Worm (Caenorhabditis elegans): ENCODE data around the gene F42E8.1.

The F42E8.1 gene

ce11 chrV:13083751-13084672 lies 22.1 kb downstream of the F42E8.1 start:
- TF ChIP-seq nhr-42 (GFP tag; IDR thresholded peaks at IDR 0.05) = no peak
- no peak for TF ChIP-seq lin-38 (GFP tag; IDR thresholded peaks at IDR 0.05)
- TF ChIP-seq fkh-10 (GFP tag; optimal IDR thresholded peaks at IDR 0.05) = peak; percentile 37
- TF ChIP-seq nhr-102 (tag; optimal IDR thresholded peaks at IDR 0.05) = no peak
- peak in 1 of 2 experiments; percentile 25 for TF ChIP-seq hif-1 (tag; optimal IDR thresholded peaks at IDR 0.05)
- TF ChIP-seq unc-62 (GFP tag; optimal IDR thresholded peaks at IDR 0.05 in 1 of 2) = peak in 1 of 2 experiments; percentile 83
- TF ChIP-seq unc-62 (tag; optimal IDR thresholded peaks at IDR 0.05) = no peak
- TF ChIP-seq nhr-25 (tag; optimal IDR thresholded peaks at IDR 0.05; ENCODE audit: borderline replicate concordance, insufficient read depth) = no peak
- no peak for TF ChIP-seq nhr-10 (tag; optimal IDR thresholded peaks at IDR 0.05)
- peak; percentile 22 for TF ChIP-seq pqm-1 (tag; optimal IDR thresholded peaks at IDR 0.05)
- TF ChIP-seq madf-5 (GFP tag; IDR thresholded peaks at IDR 0.05) = no peak
- TF ChIP-seq daf-16 (GFP tag; optimal IDR thresholded peaks at IDR 0.05) = peak in 1 of 2 experiments; percentile 98
- TF ChIP-seq daf-16 (tag; optimal IDR thresholded peaks at IDR 0.05) = peak; percentile 38
- no peak for TF ChIP-seq Y105C5A.15 (GFP tag; IDR thresholded peaks at IDR 0.05)
- peak; percentile 96 for TF ChIP-seq aha-1 (tag)

ce11 chrV:13085227-13085640 lies 23.3 kb downstream of the F42E8.1 start:
- TF ChIP-seq php-3 (GFP tag; IDR thresholded peaks at IDR 0.05) = 0 out of 2 replicates have a peak, but pooled peaks have one; percentile 14
- no peak for TF ChIP-seq ceh-62 (tag; optimal IDR thresholded peaks at IDR 0.05)
- no peak for TF ChIP-seq hmg-1.1 (GFP tag; IDR thresholded peaks at IDR 0.05)
- TF ChIP-seq saeg-2 (GFP tag; IDR thresholded peaks at IDR 0.05) = 0 out of 2 replicates have a peak, but pooled peaks have one; percentile 39
- TF ChIP-seq pqm-1 (tag; optimal IDR thresholded peaks at IDR 0.05) = peak; percentile 54
- peak; percentile 16 for TF ChIP-seq mes-2 (tag; optimal IDR thresholded peaks at IDR 0.05; ENCODE audit: poor library complexity, severe bottlenecking)
- no peak for TF ChIP-seq lim-7 (GFP tag; IDR thresholded peaks at IDR 0.05)
- peak; percentile 7 for TF ChIP-seq nhr-10 (tag; optimal IDR thresholded peaks at IDR 0.05)
- TF ChIP-seq mxl-3 (GFP tag; optimal IDR thresholded peaks at IDR 0.05) = peak; percentile 52
- TF ChIP-seq aha-1 (tag) = peak; percentile 87
- TF ChIP-seq mep-1 (tag; optimal IDR thresholded peaks at IDR 0.05) = peak; percentile 35
- no peak for TF ChIP-seq duxl-1 (tag; optimal IDR thresholded peaks at IDR 0.05; ENCODE audit: poor library complexity)
- no peak for TF ChIP-seq aly-2 (tag; optimal IDR thresholded peaks at IDR 0.05)
- TF ChIP-seq ama-1 (optimal IDR thresholded peaks at IDR 0.05) = peak; percentile 12
- no peak for TF ChIP-seq ztf-7 (tag; optimal IDR thresholded peaks at IDR 0.05)
- TF ChIP-seq hlh-11 (tag; optimal IDR thresholded peaks at IDR 0.05) = peak; percentile 75
- TF ChIP-seq cey-2 (tag; optimal IDR thresholded peaks at IDR 0.05; ENCODE audit: borderline replicate concordance, insufficient read depth) = peak; percentile 79
- TF ChIP-seq rbr-2 (tag; optimal IDR thresholded peaks at IDR 0.05) = no peak
- peak; percentile 25 for TF ChIP-seq T20F7.1 (GFP tag; optimal IDR thresholded peaks at IDR 0.05)
- no peak for TF ChIP-seq Y48G9A.11 (GFP tag; IDR thresholded peaks at IDR 0.05)
- no peak for TF ChIP-seq lin-38 (GFP tag; IDR thresholded peaks at IDR 0.05)
- peak; percentile 71 for TF ChIP-seq nhr-28 (tag; optimal IDR thresholded peaks at IDR 0.05)
- TF ChIP-seq mdl-1 (tag; optimal IDR thresholded peaks at IDR 0.05) = peak in 1 of 2 experiments; percentile 31
- TF ChIP-seq dmd-6 (GFP tag; IDR thresholded peaks at IDR 0.05) = peak; percentile 85
- peak; percentile 69; the same call in 1 of the 2 replicates for TF ChIP-seq tra-1 (GFP tag; IDR thresholded peaks at IDR 0.05)
- no peak for TF ChIP-seq daf-16 (GFP tag; optimal IDR thresholded peaks at IDR 0.05)
- peak; percentile 77 for TF ChIP-seq daf-16 (tag; optimal IDR thresholded peaks at IDR 0.05)
- no peak for TF ChIP-seq fkh-10 (GFP tag; optimal IDR thresholded peaks at IDR 0.05)
- no peak for TF ChIP-seq vab-7 (GFP tag; IDR thresholded peaks at IDR 0.05)
- no peak for TF ChIP-seq set-16 (GFP tag; IDR thresholded peaks at IDR 0.05)
- TF ChIP-seq arid-1 (GFP tag; conservative IDR thresholded peaks at IDR 0.05) = no peak
- TF ChIP-seq Y75B8A.6 (GFP tag; IDR thresholded peaks at IDR 0.05) = no peak
- TF ChIP-seq F10B5.3 (tag; optimal IDR thresholded peaks at IDR 0.05) = no peak
- peak in 1 of 2 experiments; percentile 1 for TF ChIP-seq lsy-2 (tag; optimal IDR thresholded peaks at IDR 0.05)
- TF ChIP-seq hlh-30 (tag; optimal IDR thresholded peaks at IDR 0.05; ENCODE audit: insufficient read depth) = peak; percentile 42
- TF ChIP-seq dmd-9 (GFP tag; IDR thresholded peaks at IDR 0.05) = no peak
- no peak for TF ChIP-seq madf-5 (GFP tag; IDR thresholded peaks at IDR 0.05)
- TF ChIP-seq lin-13 (GFP tag; optimal IDR thresholded peaks at IDR 0.05) = no peak
- peak; percentile 78 for TF ChIP-seq dve-1 (tag; optimal IDR thresholded peaks at IDR 0.05; ENCODE audit: insufficient read depth)

All from whole organism, L4 larva.